Fruit fly (Drosophila melanogaster) whole organism, adult: ENCODE results near the gene Klp68D.

Source experiments
- CG14711 ChIP-seq: fragments of 200-800 bp; sonication (Bioruptor generic); optimal IDR thresholded peaks from 2 replicates; lab custom pipeline; 2018; ENCODE audit warnings: missing biosample characterization, mild to moderate bottlenecking, missing genetic modification characterization, moderate library complexity
- CG1620 ChIP-seq: fragments of 200-800 bp; sonication (Bioruptor generic); optimal IDR thresholded peaks from 2 replicates; lab custom pipeline; 2016; ENCODE audit warnings: missing biosample characterization, missing genetic modification characterization
- CG5204 ChIP-seq: fragments of 200-800 bp; sonication (Bioruptor generic); optimal IDR thresholded peaks from 2 replicates; lab custom pipeline; 2016; ENCODE audit warnings: missing biosample characterization, missing genetic modification characterization
- Crg-1 ChIP-seq: fragments of 200-800 bp; sonication (Bioruptor generic); optimal IDR thresholded peaks from 2 replicates; lab custom pipeline; 2016; ENCODE audit warnings: missing biosample characterization, missing genetic modification characterization
- bab1 ChIP-seq: fragments of 200-800 bp; sonication (Bioruptor generic); optimal IDR thresholded peaks from 3 replicates; lab custom pipeline; 2019; ENCODE audit warnings: missing biosample characterization, mild to moderate bottlenecking, missing genetic modification characterization, moderate library complexity
- cic ChIP-seq: fragments of 200-800 bp; sonication (Bioruptor generic); optimal IDR thresholded peaks from 2 replicates; lab custom pipeline; 2017; ENCODE audit warnings: missing biosample characterization, mild to moderate bottlenecking, missing genetic modification characterization, moderate library complexity

dm6 chr3L:11819639-11820456 is 24.4 kb downstream of the Klp68D start:
- TF ChIP-seq cic (GFP tag; lab: Kevin White, UChicago) (peak; percentile 91), CG5204 (GFP tag; lab: Kevin White, UChicago) (no peak), bab1 (peak; percentile 64), CG14711 (no peak), CG1620 (GFP tag; lab: Kevin White, UChicago) (peak; percentile 33), Crg-1 (no peak)
